Fruit fly (Drosophila melanogaster) whole organism, embryonic: ENCODE results near the gene CG5934.

Source experiments
- Atf-2 ChIP-seq: fragments of 200-800 bp; sonication (Bioruptor generic); optimal IDR thresholded peaks from 2 replicates; lab custom pipeline; 2016; ENCODE audit warnings: missing biosample characterization, missing genetic modification characterization
- CG10267 ChIP-seq: fragments of 200-800 bp; sonication (Bioruptor generic); optimal IDR thresholded peaks from 2 replicates; lab custom pipeline; 2018; ENCODE audit warnings: missing biosample characterization, mild to moderate bottlenecking, missing genetic modification characterization, moderate library complexity
- CG10565 ChIP-seq: fragments of 200-800 bp; sonication (Bioruptor generic); optimal IDR thresholded peaks from 3 replicates; lab custom pipeline; 2016; ENCODE audit warnings: missing biosample characterization, mild to moderate bottlenecking, missing genetic modification characterization
- CG11085 ChIP-seq: fragments of 200-800 bp; sonication (Bioruptor generic); IDR thresholded peaks from 2 replicates; pipeline ENCODE4 v1.3.6; 2022; ENCODE audit warnings: missing biosample characterization, missing genetic modification characterization
- CG12104 ChIP-seq: fragments of 200-800 bp; sonication (Bioruptor generic); optimal IDR thresholded peaks from 3 replicates; lab custom pipeline; 2016; ENCODE audit warnings: missing biosample characterization, missing genetic modification characterization
- CG12942 ChIP-seq: fragments of 200-800 bp; sonication (Bioruptor generic); optimal IDR thresholded peaks from 3 replicates; lab custom pipeline; 2016; ENCODE audit warnings: missing biosample characterization, missing genetic modification characterization
- CG13624 ChIP-seq: fragments of 200-800 bp; sonication (Bioruptor generic); optimal IDR thresholded peaks from 2 replicates; lab custom pipeline; 2016; ENCODE audit warnings: missing biosample characterization, missing genetic modification characterization
- CG13894 ChIP-seq: fragments of 200-800 bp; sonication (Bioruptor generic); optimal IDR thresholded peaks from 3 replicates; lab custom pipeline; 2018; ENCODE audit warnings: missing biosample characterization, mild to moderate bottlenecking, missing genetic modification characterization, moderate library complexity
- CG14014 ChIP-seq: fragments of 200-800 bp; sonication (Bioruptor generic); IDR thresholded peaks from 2 replicates; pipeline ENCODE4 v1.3.6; 2022; ENCODE audit warnings: missing biosample characterization, missing genetic modification characterization
- CG14860 ChIP-seq: fragments of 200-800 bp; sonication (Bioruptor generic); IDR thresholded peaks from 3 replicates; pipeline ENCODE4 v1.3.6; 2022; ENCODE audit warnings: missing biosample characterization, missing genetic modification characterization; ENCODE audit not compliant: partially characterized antibody
- CG15514 ChIP-seq: fragments of 200-800 bp; sonication (Bioruptor generic); optimal IDR thresholded peaks from 3 replicates; lab custom pipeline; 2017; ENCODE audit warnings: missing biosample characterization, missing genetic modification characterization, mild to moderate bottlenecking, moderate library complexity, missing genetic modification reagents
- CG1602 ChIP-seq: fragments of 200-800 bp; sonication (Bioruptor generic); optimal IDR thresholded peaks from 3 replicates; lab custom pipeline; 2016; ENCODE audit warnings: missing biosample characterization, missing genetic modification characterization
- CG1603 ChIP-seq: fragments of 200-800 bp; sonication (Bioruptor generic); optimal IDR thresholded peaks from 2 replicates; lab custom pipeline; 2019; ENCODE audit warnings: missing biosample characterization, mild to moderate bottlenecking, missing genetic modification characterization, moderate library complexity
- CG16779 ChIP-seq: fragments of 200-800 bp; sonication (Bioruptor generic); IDR thresholded peaks from 2 replicates; pipeline ENCODE4 v1.3.6; 2022; ENCODE audit warnings: missing biosample characterization, missing genetic modification characterization
- CG17568 ChIP-seq: fragments of 200-800 bp; sonication (Bioruptor generic); optimal IDR thresholded peaks from 2 replicates; lab custom pipeline; 2018; ENCODE audit warnings: missing biosample characterization, mild to moderate bottlenecking, missing genetic modification characterization, moderate library complexity
- CG2199 ChIP-seq: fragments of 200-800 bp; sonication (Bioruptor generic); IDR thresholded peaks from 3 replicates; pipeline ENCODE4 v1.3.6; 2022; ENCODE audit warnings: missing biosample characterization, missing genetic modification characterization
- CG3726 ChIP-seq: fragments of 200-800 bp; sonication (Bioruptor generic); IDR thresholded peaks from 3 replicates; pipeline ENCODE4, ENCODE4 v1.3.6; 2022; ENCODE audit warnings: missing biosample characterization, missing genetic modification characterization
- CG4617 ChIP-seq: fragments of 200-800 bp; sonication (Bioruptor generic); optimal IDR thresholded peaks from 3 replicates; lab custom pipeline; 2016; ENCODE audit warnings: missing biosample characterization, missing genetic modification characterization, borderline replicate concordance
- CG5953 ChIP-seq: fragments of 200-800 bp; sonication (Bioruptor generic); IDR thresholded peaks from 2 replicates; pipeline ENCODE4 v1.3.6; 2022; ENCODE audit warnings: missing biosample characterization, missing genetic modification characterization
- CG8290 ChIP-seq, 3 experiments: fragments of 200-800 bp; sonication (Bioruptor generic); optimal IDR thresholded peaks; 2 replicates each; lab custom pipeline; 2016 to 2019; ENCODE audit warnings: missing biosample characterization in 3 of 3, missing genetic modification characterization in 3 of 3, mild to moderate bottlenecking in 2 of 3, moderate library complexity in 1 of 3
- CG9215 ChIP-seq: fragments of 200-800 bp; sonication (Bioruptor generic); IDR thresholded peaks from 2 replicates; pipeline ENCODE4 v1.3.6; 2022; ENCODE audit warnings: missing biosample characterization, missing genetic modification characterization
- Dip2 ChIP-seq: fragments of 200-800 bp; sonication (Bioruptor generic); IDR thresholded peaks from 2 replicates; pipeline ENCODE4 v1.3.6; 2022; ENCODE audit warnings: missing biosample characterization, missing genetic modification characterization
- Dll ChIP-seq: fragments of 200-800 bp; sonication (Bioruptor generic); IDR thresholded peaks from 4 replicates; pipeline ENCODE4 v1.3.6; 2022; ENCODE audit warnings: missing biosample characterization, missing genetic modification characterization; ENCODE audit not compliant: partially characterized antibody
- Dp ChIP-seq: fragments of 200-800 bp; sonication (Bioruptor generic); optimal IDR thresholded peaks from 2 replicates; lab custom pipeline; 2018; ENCODE audit warnings: missing biosample characterization, mild to moderate bottlenecking, missing genetic modification characterization, moderate library complexity
- Dref ChIP-seq: fragments of 200-800 bp; sonication (Bioruptor generic); IDR thresholded peaks from 2 replicates; pipeline ENCODE4 v1.3.6; 2022; ENCODE audit warnings: missing biosample characterization, missing genetic modification characterization
- E2f1 ChIP-seq: fragments of 200-800 bp; sonication (Bioruptor generic); IDR thresholded peaks from 2 replicates; pipeline ENCODE4 v1.3.6; 2022; ENCODE audit warnings: missing biosample characterization, missing genetic modification characterization
- E2f2 ChIP-seq: fragments of 200-800 bp; sonication (Bioruptor generic); IDR thresholded peaks from 2 replicates; pipeline ENCODE4 v1.3.6; 2022; ENCODE audit warnings: missing biosample characterization, missing genetic modification characterization
- HmgZ ChIP-seq: fragments of 200-800 bp; sonication (Bioruptor generic); optimal IDR thresholded peaks from 2 replicates; lab custom pipeline; 2018; ENCODE audit warnings: missing biosample characterization, mild to moderate bottlenecking, missing genetic modification characterization
- MESR4 ChIP-seq: fragments of 200-800 bp; sonication (Bioruptor generic); optimal IDR thresholded peaks from 2 replicates; lab custom pipeline; 2018; ENCODE audit warnings: missing biosample characterization, mild to moderate bottlenecking, missing genetic modification characterization, moderate library complexity
- Med ChIP-seq: fragments of 200-800 bp; sonication (Bioruptor generic); peaks from one replicate; lab custom pipeline; 2016; ENCODE audit warnings: missing biosample characterization, missing genetic modification characterization, mild to moderate bottlenecking, inconsistent platforms, moderate library complexity
- Opbp ChIP-seq: fragments of 200-800 bp; sonication (Bioruptor generic); IDR thresholded peaks from 3 replicates; pipeline ENCODE4 v1.3.6; 2022; ENCODE audit warnings: missing biosample characterization, missing genetic modification characterization; ENCODE audit not compliant: partially characterized antibody
- amos ChIP-seq: fragments of 200-800 bp; sonication (Bioruptor generic); IDR thresholded peaks from 2 replicates; pipeline ENCODE4 v1.3.6; 2022; ENCODE audit warnings: missing biosample characterization, missing genetic modification characterization; ENCODE audit not compliant: partially characterized antibody
- ato ChIP-seq: fragments of 200-800 bp; sonication (Bioruptor generic); IDR thresholded peaks from 2 replicates; pipeline ENCODE4 v1.3.6; 2022; ENCODE audit warnings: missing biosample characterization, missing genetic modification characterization; ENCODE audit not compliant: partially characterized antibody
- chinmo ChIP-seq: fragments of 200-800 bp; sonication (Bioruptor generic); IDR thresholded peaks from 4 replicates; pipeline ENCODE4 v1.3.6; 2022; ENCODE audit warnings: missing biosample characterization, missing genetic modification characterization; ENCODE audit not compliant: partially characterized antibody
- chm ChIP-seq: fragments of 200-800 bp; sonication (Bioruptor generic); IDR thresholded peaks from 2 replicates; pipeline ENCODE4 v1.3.6; 2022; ENCODE audit warnings: missing biosample characterization, missing genetic modification characterization
- crp ChIP-seq, 2 experiments: fragments of 200-800 bp; sonication (Bioruptor generic); optimal IDR thresholded peaks; 2 replicates in 1 of 2; 3 replicates in 1 of 2; lab custom pipeline; 2017; ENCODE audit warnings: missing biosample characterization in 2 of 2, missing genetic modification characterization in 2 of 2, mild to moderate bottlenecking in 1 of 2, moderate library complexity in 1 of 2
- dm ChIP-seq: fragments of 200-800 bp; sonication (Bioruptor generic); optimal IDR thresholded peaks from 3 replicates; lab custom pipeline; 2016; ENCODE audit warnings: missing biosample characterization, missing genetic modification characterization
- gem ChIP-seq: fragments of 200-800 bp; sonication (Bioruptor generic); optimal IDR thresholded peaks from 2 replicates; lab custom pipeline; 2019; ENCODE audit warnings: missing biosample characterization, mild to moderate bottlenecking, missing genetic modification characterization, moderate library complexity
- hb ChIP-seq: fragments of 200-800 bp; sonication (Bioruptor generic); IDR thresholded peaks from 3 replicates; pipeline ENCODE4 v1.3.6; 2022; ENCODE audit warnings: missing biosample characterization, missing genetic modification characterization; ENCODE audit not compliant: partially characterized antibody
- ind ChIP-seq: fragments of 200-800 bp; sonication (Bioruptor generic); optimal IDR thresholded peaks from 3 replicates; lab custom pipeline; 2016; ENCODE audit warnings: missing biosample characterization, missing genetic modification characterization
- nerfin-2 ChIP-seq: fragments of 200-800 bp; sonication (Bioruptor generic); IDR thresholded peaks from 2 replicates; pipeline ENCODE4 v1.3.6; 2022; ENCODE audit warnings: missing biosample characterization, missing genetic modification characterization; ENCODE audit not compliant: partially characterized antibody
- pzg ChIP-seq: fragments of 200-800 bp; sonication (Bioruptor generic); optimal IDR thresholded peaks from 3 replicates; lab custom pipeline; 2018; ENCODE audit warnings: missing biosample characterization, mild to moderate bottlenecking, missing genetic modification characterization, moderate library complexity
- schlank ChIP-seq: fragments of 200-800 bp; sonication (Bioruptor generic); optimal IDR thresholded peaks from 2 replicates; lab custom pipeline; 2018; ENCODE audit warnings: missing biosample characterization, mild to moderate bottlenecking, missing genetic modification characterization
- sima ChIP-seq: fragments of 200-800 bp; sonication (Bioruptor generic); optimal IDR thresholded peaks from 2 replicates; lab custom pipeline; 2016; ENCODE audit warnings: missing biosample characterization, missing genetic modification characterization
- sisA ChIP-seq: fragments of 200-800 bp; sonication (Bioruptor generic); IDR thresholded peaks from 2 replicates; pipeline ENCODE4 v1.3.6; 2022; ENCODE audit warnings: missing biosample characterization, missing genetic modification characterization
- sug ChIP-seq: fragments of 200-800 bp; optimal IDR thresholded peaks from 2 replicates; lab custom pipeline; 2019; ENCODE audit warnings: missing biosample characterization, mild to moderate bottlenecking, missing genetic modification characterization, moderate library complexity
- tap ChIP-seq: fragments of 200-800 bp; optimal IDR thresholded peaks from 3 replicates; lab custom pipeline; 2019; ENCODE audit warnings: missing biosample characterization, mild to moderate bottlenecking, missing genetic modification characterization, moderate library complexity
- yki ChIP-seq: fragments of >200 bp; optimal IDR thresholded peaks from 3 replicates; lab custom pipeline; 2018
- zfh2 ChIP-seq: fragments of 200-800 bp; sonication (Bioruptor generic); optimal IDR thresholded peaks from 2 replicates; lab custom pipeline; 2016; ENCODE audit warnings: missing biosample characterization, missing genetic modification characterization

The CG5934 gene

dm6 chr3R:27283645-27284044 lies 10.1 kb downstream of the CG5934 start, which contains the start of gene CG3368 (continued):
- TF ChIP-seq E2f2 (GFP tag; lab: Robert Waterston, UW) = peak; percentile 66
- no peak for TF ChIP-seq CG1602 (GFP tag; lab: Kevin White, UChicago)
- peak; percentile 21 for TF ChIP-seq dm
- TF ChIP-seq hb = peak; percentile 62; the same call in 2 of the 3 replicates
- TF ChIP-seq schlank (tag; lab: Kevin White, UChicago) = no peak
- TF ChIP-seq yki = no peak
- TF ChIP-seq CG12942 (GFP tag; lab: Kevin White, UChicago) = no peak
- TF ChIP-seq Dp = peak; percentile 59
- TF ChIP-seq sisA (GFP tag; lab: Robert Waterston, UW) = no peak
- TF ChIP-seq CG15514 (GFP tag; lab: Kevin White, UChicago) = peak; percentile 49
- peak; percentile 30 for TF ChIP-seq CG13894 (tag; lab: Kevin White, UChicago)
- no peak for TF ChIP-seq gem (tag; lab: Kevin White, UChicago)
- peak; percentile 57; the same call in 1 of the 2 replicates for TF ChIP-seq amos (GFP tag; lab: Robert Waterston, UW)
- TF ChIP-seq Dref (GFP tag; lab: Robert Waterston, UW) = peak; percentile 85
- peak; percentile 84 for TF ChIP-seq nerfin-2 (GFP tag; lab: Robert Waterston, UW)
- TF ChIP-seq CG11085 (GFP tag; lab: Robert Waterston, UW) = no peak
- no peak for TF ChIP-seq CG17568 (GFP tag; lab: Kevin White, UChicago)
- TF ChIP-seq CG3726 = no peak
- no peak for TF ChIP-seq CG1603
- no peak for TF ChIP-seq zfh2 (GFP tag; lab: Kevin White, UChicago)
- TF ChIP-seq CG12104 (GFP tag; lab: Kevin White, UChicago) = no peak
- no peak for TF ChIP-seq CG8290 (GFP tag; optimal IDR thresholded peaks at IDR 0.05; lab: Kevin White, UChicago)
- TF ChIP-seq CG8290 (tag; optimal IDR thresholded peaks at IDR 0.05; lab: Kevin White, UChicago) = peak in 1 of 2 experiments; percentile 32
- no peak for TF ChIP-seq tap (tag; lab: Kevin White, UChicago)
- TF ChIP-seq CG9215 (GFP tag; lab: Robert Waterston, UW) = no peak
- no peak for TF ChIP-seq Dip2 (GFP tag; lab: Robert Waterston, UW)
- no peak for TF ChIP-seq CG13624 (GFP tag; lab: Kevin White, UChicago)
- peak; percentile 61 for TF ChIP-seq Med
- TF ChIP-seq CG10267 = no peak
- TF ChIP-seq crp (GFP tag; optimal IDR thresholded peaks at IDR 0.05; lab: Kevin White, UChicago) = peak in 1 of 2 experiments; percentile 25
- peak; percentile 65 for TF ChIP-seq Dll
- no peak for TF ChIP-seq ind (GFP tag; lab: Kevin White, UChicago)
- peak; percentile 13 for TF ChIP-seq sug (tag; lab: Kevin White, UChicago)
- TF ChIP-seq Opbp = peak; percentile 75; the same call in 2 of the 3 replicates
- TF ChIP-seq CG2199 (GFP tag; lab: Robert Waterston, UW) = no peak
- peak; percentile 74 for TF ChIP-seq CG14860 (GFP tag; lab: Robert Waterston, UW)
- no peak for TF ChIP-seq CG5953 (GFP tag; lab: Robert Waterston, UW)
- TF ChIP-seq ato (GFP tag; lab: Robert Waterston, UW) = peak; percentile 61; the same call in 1 of the 2 replicates
- no peak for TF ChIP-seq CG16779
- peak; percentile 55 for TF ChIP-seq MESR4
- no peak for TF ChIP-seq HmgZ (tag; lab: Kevin White, UChicago)
- TF ChIP-seq Atf-2 (GFP tag; lab: Kevin White, UChicago) = no peak
- TF ChIP-seq chinmo (GFP tag; lab: Robert Waterston, UW) = peak; percentile 65; the same call in 1 of the 4 replicates
- TF ChIP-seq chm (GFP tag; lab: Robert Waterston, UW) = no peak
- no peak for TF ChIP-seq CG10565 (GFP tag; lab: Kevin White, UChicago)
- no peak for TF ChIP-seq CG14014 (GFP tag; lab: Robert Waterston, UW)
- no peak for TF ChIP-seq E2f1
- no peak for TF ChIP-seq sima (GFP tag; lab: Kevin White, UChicago)
- peak; percentile 49 for TF ChIP-seq pzg (GFP tag; lab: Kevin White, UChicago)
- TF ChIP-seq CG4617 = peak; percentile 18
